Worm (Caenorhabditis elegans): ENCODE measurements around the gene R08A2.7.
A peak's percentile ranks its signal among the peaks of the same experiment; 100 is the strongest.

DNA sequence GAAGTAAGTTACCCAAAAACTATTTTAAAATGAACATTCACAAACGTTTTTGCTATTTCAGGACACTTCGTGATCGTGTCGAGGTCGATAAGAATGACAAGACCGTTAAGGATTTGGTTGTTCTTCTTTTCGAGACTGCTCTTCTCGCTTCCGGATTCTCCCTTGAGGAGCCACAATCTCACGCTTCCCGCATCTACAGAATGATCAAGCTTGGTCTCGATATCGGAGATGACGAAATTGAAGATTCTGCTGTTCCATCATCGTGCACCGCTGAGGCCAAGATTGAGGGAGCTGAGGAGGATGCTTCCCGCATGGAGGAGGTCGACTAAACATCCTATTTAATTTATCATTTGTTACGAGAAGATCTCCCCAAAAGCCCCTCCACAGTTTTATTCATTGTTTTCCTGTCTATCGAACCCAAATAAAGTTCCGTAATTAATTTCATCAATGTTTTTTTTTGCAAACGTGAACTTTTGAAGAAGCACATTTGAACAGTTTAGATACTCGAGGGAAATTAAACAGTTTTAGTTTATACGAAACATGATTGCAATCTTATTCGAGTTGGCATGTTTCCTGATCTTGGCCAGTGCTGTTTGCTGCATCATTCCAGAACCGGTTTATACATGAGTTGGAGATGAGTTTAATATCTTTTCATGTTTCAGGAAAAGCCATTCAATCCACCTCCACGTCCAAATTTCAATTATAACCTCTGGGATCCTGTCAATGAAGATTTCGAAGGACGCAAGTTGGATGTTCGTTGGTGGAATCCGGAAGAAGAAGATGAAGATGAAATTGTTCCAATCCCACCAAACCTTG is 34.8 kb upstream of the R08A2.7 start, which contains the start of gene C47E8.11:
- TF ChIP-seq lin-39 (tag; optimal IDR thresholded peaks at IDR 0.05) (no peak), lin-13 (GFP tag; optimal IDR thresholded peaks at IDR 0.05) (peak; percentile 63), egl-27 (tag; optimal IDR thresholded peaks at IDR 0.05) (no peak), unc-62 (GFP tag; optimal IDR thresholded peaks at IDR 0.05) (no peak), sma-9 (GFP tag; optimal IDR thresholded peaks at IDR 0.05) (peak; percentile 44), sma-9 (tag; optimal IDR thresholded peaks at IDR 0.05) (no peak), ama-1 (optimal IDR thresholded peaks at IDR 0.05) (peak; percentile 98), lsy-2 (tag; optimal IDR thresholded peaks at IDR 0.05) (peak; percentile 6 to 76), nhr-77 (tag; optimal IDR thresholded peaks at IDR 0.05) (no peak), nhr-25 (tag; optimal IDR thresholded peaks at IDR 0.05) (peak; percentile 14), ZK546.5 (tag; optimal IDR thresholded peaks at IDR 0.05) (no peak)

All from whole organism, L2 larva.